In genomic region chr3R:19581829-19582228, dm6 we compare ENCODE assay signal across 1 fruit fly cellular context.
A peak's percentile ranks its signal among the peaks of the same experiment; 100 is the strongest.
TF ChIP-seq lines count a peak whose summit lies in the region.

No protein-coding gene starts in this region.

TF ChIP-seq in whole organism, prepupa, 60 proteins besides CTCF, POLR2A, EP300 and RAD21 (continued from another document):
- no peak for TF ChIP-seq dac (GFP tag; optimal IDR thresholded peaks at IDR 0.05; lab: Kevin White, UChicago)
- no peak for TF ChIP-seq Blimp-1 (GFP tag; optimal IDR thresholded peaks at IDR 0.05; lab: Kevin White, UChicago)
- no peak for TF ChIP-seq CG4318 (GFP tag; optimal IDR thresholded peaks at IDR 0.05; lab: Kevin White, UChicago)
- TF ChIP-seq CG16779 (tag; optimal IDR thresholded peaks at IDR 0.05; lab: Kevin White, UChicago), result no peak
- TF ChIP-seq Lpt (GFP tag; optimal IDR thresholded peaks at IDR 0.05; lab: Kevin White, UChicago), result no peak
- TF ChIP-seq Eip75B (GFP tag; optimal IDR thresholded peaks at IDR 0.05; lab: Kevin White, UChicago), result no peak
- no peak for TF ChIP-seq Hr4 (GFP tag; optimal IDR thresholded peaks at IDR 0.05; lab: Kevin White, UChicago)
- no peak for TF ChIP-seq CG11902 (GFP tag; optimal IDR thresholded peaks at IDR 0.05; lab: Kevin White, UChicago)
- peak; percentile 16; the same call in 1 of the 3 replicates for TF ChIP-seq eg (GFP tag; IDR thresholded peaks at IDR 0.05; lab: Robert Waterston, UW)
- no peak for TF ChIP-seq CG8632 (GFP tag; optimal IDR thresholded peaks at IDR 0.05; lab: Kevin White, UChicago)
- no peak for TF ChIP-seq CG10631 (GFP tag; optimal IDR thresholded peaks at IDR 0.05; lab: Kevin White, UChicago)
- TF ChIP-seq Sox15 (GFP tag; optimal IDR thresholded peaks at IDR 0.05; lab: Kevin White, UChicago), result no peak
- no peak for TF ChIP-seq CG31627 (GFP tag; optimal IDR thresholded peaks at IDR 0.05; lab: Kevin White, UChicago)
- TF ChIP-seq salr (GFP tag; optimal IDR thresholded peaks at IDR 0.05; lab: Kevin White, UChicago), result no peak
- no peak for TF ChIP-seq net (GFP tag; optimal IDR thresholded peaks at IDR 0.05; lab: Kevin White, UChicago)
- TF ChIP-seq CG11294 (GFP tag; IDR thresholded peaks at IDR 0.05; lab: Robert Waterston, UW), result no peak
